Fruit fly (Drosophila melanogaster): Measurements from ENCODE around the gene CG15025.

Gene CG15025

dm6 chr3R:19460409-19461217 is 30.3 kb downstream of the CG15025 start, which contains the start of gene Dys (continued):
- TF ChIP-seq CG15011 (GFP tag; optimal IDR thresholded peaks at IDR 0.05), result peak; percentile 75
- TF ChIP-seq CkIIα-i1 (GFP tag; IDR thresholded peaks at IDR 0.05), result no peak
- TF ChIP-seq ara (GFP tag; IDR thresholded peaks at IDR 0.05), result peak; percentile 85
- TF ChIP-seq jumu (GFP tag; optimal IDR thresholded peaks at IDR 0.05), result peak; percentile 68
- TF ChIP-seq CG4617 (GFP tag; optimal IDR thresholded peaks at IDR 0.05; ENCODE audit: borderline replicate concordance), result peak; percentile 47
- peak; percentile 64 for TF ChIP-seq CG11723 (GFP tag; optimal IDR thresholded peaks at IDR 0.05)
- peak; percentile 93 for TF ChIP-seq CG17361 (GFP tag; IDR thresholded peaks at IDR 0.05)
- peak; percentile 32 for TF ChIP-seq disco-r (GFP tag; optimal IDR thresholded peaks at IDR 0.05)
- TF ChIP-seq CG3407 (GFP tag; optimal IDR thresholded peaks at IDR 0.05), result peak; percentile 79
- no peak; the same call in 1 of the 2 replicates for TF ChIP-seq CG43689 (GFP tag; IDR thresholded peaks at IDR 0.05)
- TF ChIP-seq bcd (GFP tag; optimal IDR thresholded peaks at IDR 0.05), result peak; percentile 86
- peak; percentile 80 for TF ChIP-seq tx (GFP tag; optimal IDR thresholded peaks at IDR 0.05)
- TF ChIP-seq fd3F (GFP tag; optimal IDR thresholded peaks at IDR 0.05), result peak; percentile 67
- peak; percentile 48 for TF ChIP-seq Sry-δ (GFP tag; optimal IDR thresholded peaks at IDR 0.05)
- no peak; the same call in 1 of the 3 replicates for TF ChIP-seq CG34422 (GFP tag; IDR thresholded peaks at IDR 0.05)
- peak; percentile 72 for TF ChIP-seq CG33557 (GFP tag; optimal IDR thresholded peaks at IDR 0.05)
- TF ChIP-seq run (tag; optimal IDR thresholded peaks at IDR 0.05), result peak; percentile 70
- TF ChIP-seq CG32767 (GFP tag; IDR thresholded peaks at IDR 0.05), result no peak; the same call in 1 of the 2 replicates
- TF ChIP-seq al (GFP tag; IDR thresholded peaks at IDR 0.05), result peak; percentile 83
- TF ChIP-seq Ravus (GFP tag; IDR thresholded peaks at IDR 0.05), result peak; percentile 60
- peak; percentile 75 for TF ChIP-seq NfI (GFP tag; optimal IDR thresholded peaks at IDR 0.05)
- TF ChIP-seq HmgZ (tag; optimal IDR thresholded peaks at IDR 0.05), result peak; percentile 91
- TF ChIP-seq Dek (tag; optimal IDR thresholded peaks at IDR 0.05), result peak; percentile 85
- peak; percentile 50 for TF ChIP-seq Ets97D (GFP tag; optimal IDR thresholded peaks at IDR 0.05)
- peak; percentile 86 for TF ChIP-seq CG1233 (GFP tag; optimal IDR thresholded peaks at IDR 0.05)
- 0 out of 2 replicates have a peak, but pooled peaks have one; percentile 35 for TF ChIP-seq dan (GFP tag; IDR thresholded peaks at IDR 0.05)
- TF ChIP-seq chm (GFP tag; IDR thresholded peaks at IDR 0.05), result no peak
- no peak for TF ChIP-seq Elba2 (GFP tag; optimal IDR thresholded peaks at IDR 0.05)
- TF ChIP-seq PHDP (tag; optimal IDR thresholded peaks at IDR 0.05), result peak; percentile 94
- TF ChIP-seq Aef1 (GFP tag; IDR thresholded peaks at IDR 0.05), result peak; percentile 84
- peak; percentile 55 for TF ChIP-seq en (GFP tag; optimal IDR thresholded peaks at IDR 0.05)
- peak; percentile 42 for TF ChIP-seq Hey (tag; optimal IDR thresholded peaks at IDR 0.05)
- no peak for TF ChIP-seq gfzf (GFP tag; optimal IDR thresholded peaks at IDR 0.05)
- TF ChIP-seq cwo (GFP tag; optimal IDR thresholded peaks at IDR 0.05), result peak; percentile 92
- TF ChIP-seq CG5953 (GFP tag; IDR thresholded peaks at IDR 0.05), result peak; percentile 53; the same call in 1 of the 2 replicates
- peak; percentile 81 for TF ChIP-seq ap (GFP tag; IDR thresholded peaks at IDR 0.05)
- TF ChIP-seq CG15601 (tag; optimal IDR thresholded peaks at IDR 0.05), result peak; percentile 85
- peak; percentile 91 for TF ChIP-seq CG17359 (tag; optimal IDR thresholded peaks at IDR 0.05)
- no peak for TF ChIP-seq h (optimal IDR thresholded peaks at IDR 0.05)
- peak; percentile 95 for TF ChIP-seq CG2678 (tag; optimal IDR thresholded peaks at IDR 0.05)
- TF ChIP-seq Spps (tag; optimal IDR thresholded peaks at IDR 0.05), result peak; percentile 71
- peak; percentile 93 for TF ChIP-seq mam (GFP tag; optimal IDR thresholded peaks at IDR 0.05)
- TF ChIP-seq ttk (GFP tag; IDR thresholded peaks at IDR 0.05), result no peak; the same call in none of the 2 replicates
- TF ChIP-seq CG1647 (GFP tag; optimal IDR thresholded peaks at IDR 0.05), result peak; percentile 58
- TF ChIP-seq CHES-1-like (GFP tag; optimal IDR thresholded peaks at IDR 0.05), result peak; percentile 72
- TF ChIP-seq CG4854 (GFP tag; optimal IDR thresholded peaks at IDR 0.05), result peak; percentile 62
- peak; percentile 87 for TF ChIP-seq gsb-n (tag; optimal IDR thresholded peaks at IDR 0.05)
- TF ChIP-seq Atf3 (GFP tag; optimal IDR thresholded peaks at IDR 0.05), result peak; percentile 49
- TF ChIP-seq pb (GFP tag; optimal IDR thresholded peaks at IDR 0.05), result peak; percentile 60
- TF ChIP-seq seq (GFP tag; IDR thresholded peaks at IDR 0.05), result peak; percentile 78

Data from whole organism, embryonic.